Fruit fly (Drosophila melanogaster) whole organism, prepupa: ENCODE data around the gene ninaC.
A peak's percentile ranks its signal among the peaks of the same experiment; 100 is the strongest.

Experiments
- Blimp-1 ChIP-seq: fragments of 200-800 bp; sonication (Bioruptor generic); optimal IDR thresholded peaks from 3 replicates; lab custom pipeline; 2017; ENCODE audit warnings: missing biosample characterization, missing genetic modification characterization, mild to moderate bottlenecking, moderate library complexity, missing genetic modification reagents
- CG10631 ChIP-seq: fragments of 200-800 bp; sonication (Bioruptor generic); optimal IDR thresholded peaks from 2 replicates; lab custom pipeline; 2016; ENCODE audit warnings: missing biosample characterization, missing genetic modification characterization
- CG11762 ChIP-seq: fragments of 200-800 bp; sonication (Bioruptor generic); optimal IDR thresholded peaks from 3 replicates; lab custom pipeline; 2016; ENCODE audit warnings: missing biosample characterization, missing genetic modification characterization; ENCODE audit not compliant: insufficient read depth
- CG11902 ChIP-seq: fragments of 200-800 bp; sonication (Bioruptor generic); optimal IDR thresholded peaks from 3 replicates; lab custom pipeline; 2016; ENCODE audit warnings: missing biosample characterization, missing genetic modification characterization
- CG15336 ChIP-seq: fragments of 200-800 bp; sonication (Bioruptor generic); IDR thresholded peaks from 2 replicates; pipeline ENCODE4 v1.3.6; 2022; ENCODE audit warnings: missing biosample characterization, missing genetic modification characterization
- CG16779 ChIP-seq: fragments of 200-800 bp; sonication (Bioruptor generic); optimal IDR thresholded peaks from 3 replicates; lab custom pipeline; 2017; ENCODE audit warnings: missing biosample characterization, mild to moderate bottlenecking, missing genetic modification characterization
- CG32006 ChIP-seq: fragments of 200-800 bp; sonication (Bioruptor generic); optimal IDR thresholded peaks from 3 replicates; lab custom pipeline; 2017; ENCODE audit warnings: missing biosample characterization, mild to moderate bottlenecking, missing genetic modification characterization
- CG4318 ChIP-seq: fragments of 200-800 bp; sonication (Bioruptor generic); optimal IDR thresholded peaks from 3 replicates; lab custom pipeline; 2017; ENCODE audit warnings: missing biosample characterization, mild to moderate bottlenecking, missing genetic modification characterization
- CG6276 ChIP-seq: fragments of 200-800 bp; sonication (Bioruptor generic); optimal IDR thresholded peaks from 2 replicates; lab custom pipeline; 2017; ENCODE audit warnings: missing biosample characterization, mild to moderate bottlenecking, missing genetic modification characterization
- CG6792 ChIP-seq: fragments of 200-800 bp; sonication (Bioruptor generic); optimal IDR thresholded peaks from 3 replicates; lab custom pipeline; 2016; ENCODE audit warnings: missing biosample characterization, missing genetic modification characterization
- CG6854 ChIP-seq: fragments of 200-800 bp; sonication (Bioruptor generic); optimal IDR thresholded peaks from 2 replicates; lab custom pipeline; 2017; ENCODE audit warnings: missing biosample characterization, mild to moderate bottlenecking, missing genetic modification characterization
- CG7368 ChIP-seq: fragments of 200-800 bp; sonication (Bioruptor generic); optimal IDR thresholded peaks from 3 replicates; lab custom pipeline; 2016; ENCODE audit warnings: missing biosample characterization, missing genetic modification characterization
- CG8119 ChIP-seq: fragments of 200-800 bp; sonication (Bioruptor generic); IDR thresholded peaks from 3 replicates; pipeline ENCODE4 v1.3.6; 2022; ENCODE audit warnings: missing biosample characterization, missing genetic modification characterization
- CG9139 ChIP-seq: fragments of 200-800 bp; sonication (Bioruptor generic); optimal IDR thresholded peaks from 3 replicates; lab custom pipeline; 2017; ENCODE audit warnings: missing biosample characterization, mild to moderate bottlenecking, missing genetic modification characterization
- Eip75B ChIP-seq: fragments of 200-800 bp; sonication (Bioruptor generic); optimal IDR thresholded peaks from 3 replicates; lab custom pipeline; 2016; ENCODE audit warnings: missing biosample characterization, missing genetic modification characterization
- Eip78C ChIP-seq: fragments of 200-800 bp; sonication (Bioruptor generic); peaks from one replicate; lab custom pipeline; 2016; ENCODE audit warnings: missing biosample characterization, missing genetic modification characterization
- Eip93F ChIP-seq: fragments of 200-800 bp; sonication (Bioruptor generic); optimal IDR thresholded peaks from 2 replicates; lab custom pipeline; 2016; ENCODE audit warnings: missing biosample characterization, mild to moderate bottlenecking, missing genetic modification characterization
- Ets96B ChIP-seq: fragments of 200-800 bp; optimal IDR thresholded peaks from 2 replicates; lab custom pipeline; 2019; ENCODE audit warnings: missing biosample characterization, mild to moderate bottlenecking, missing genetic modification characterization, moderate library complexity
- Gug ChIP-seq: fragments of 200-800 bp; sonication (Bioruptor generic); IDR thresholded peaks from 2 replicates; pipeline ENCODE4 v1.3.6; 2022; ENCODE audit warnings: missing biosample characterization, missing genetic modification characterization
- Hr38 ChIP-seq: sonication (Bioruptor generic); optimal IDR thresholded peaks from 2 replicates; lab custom pipeline; 2016; ENCODE audit warnings: missing biosample characterization, missing genetic modification characterization
- Hr39 ChIP-seq: fragments of 200-800 bp; sonication (Bioruptor generic); optimal IDR thresholded peaks from 2 replicates; lab custom pipeline; 2016; ENCODE audit warnings: missing biosample characterization, missing genetic modification characterization
- Hr4 ChIP-seq: fragments of 200-800 bp; sonication (Bioruptor generic); optimal IDR thresholded peaks from 3 replicates; lab custom pipeline; 2016; ENCODE audit warnings: missing biosample characterization, missing genetic modification characterization
- Lpt ChIP-seq: fragments of 200-800 bp; sonication (Bioruptor generic); optimal IDR thresholded peaks from 3 replicates; lab custom pipeline; 2016; ENCODE audit warnings: missing biosample characterization, missing genetic modification characterization
- Met ChIP-seq: fragments of 200-800 bp; sonication (Bioruptor generic); optimal IDR thresholded peaks from 3 replicates; lab custom pipeline; 2016; ENCODE audit warnings: missing biosample characterization, missing genetic modification characterization
- OdsH ChIP-seq: fragments of 200-800 bp; sonication (Bioruptor generic); optimal IDR thresholded peaks from 3 replicates; lab custom pipeline; 2016; ENCODE audit warnings: missing biosample characterization, missing genetic modification characterization
- Sox102F ChIP-seq: fragments of 200-800 bp; sonication (Bioruptor generic); optimal IDR thresholded peaks from 2 replicates; lab custom pipeline; 2016; ENCODE audit warnings: missing biosample characterization, mild to moderate bottlenecking, missing genetic modification characterization
- Sox14 ChIP-seq: fragments of 200-800 bp; sonication (Bioruptor generic); optimal IDR thresholded peaks from 3 replicates; lab custom pipeline; 2016; ENCODE audit warnings: missing biosample characterization, missing genetic modification characterization
- Sox15 ChIP-seq: fragments of 200-800 bp; sonication (Bioruptor generic); optimal IDR thresholded peaks from 3 replicates; lab custom pipeline; 2016; ENCODE audit warnings: missing biosample characterization, missing genetic modification characterization
- achi ChIP-seq: fragments of 200-800 bp; sonication (Bioruptor generic); optimal IDR thresholded peaks from 3 replicates; lab custom pipeline; 2016; ENCODE audit warnings: missing biosample characterization, missing genetic modification characterization
- acj6 ChIP-seq: fragments of 200-800 bp; sonication (Bioruptor generic); optimal IDR thresholded peaks from 3 replicates; lab custom pipeline; 2016; ENCODE audit warnings: missing biosample characterization, missing genetic modification characterization
- dac ChIP-seq: fragments of 200-800 bp; sonication (Bioruptor generic); optimal IDR thresholded peaks from 2 replicates; lab custom pipeline; 2017; ENCODE audit warnings: missing biosample characterization, mild to moderate bottlenecking, missing genetic modification characterization
- dsx ChIP-seq: fragments of 200-800 bp; optimal IDR thresholded peaks from 3 replicates; lab custom pipeline; 2019; ENCODE audit warnings: missing biosample characterization, mild to moderate bottlenecking, missing genetic modification characterization, moderate library complexity; ENCODE audit not compliant: poor library complexity, severe bottlenecking
- esn ChIP-seq: fragments of 200-800 bp; sonication (Bioruptor generic); optimal IDR thresholded peaks from 2 replicates; lab custom pipeline; 2016; ENCODE audit warnings: missing biosample characterization, mild to moderate bottlenecking, missing genetic modification characterization, moderate library complexity
- fd59A ChIP-seq: fragments of 200-800 bp; sonication (Bioruptor generic); optimal IDR thresholded peaks from 2 replicates; lab custom pipeline; 2017; ENCODE audit warnings: missing biosample characterization, mild to moderate bottlenecking, missing genetic modification characterization, missing genetic modification reagents
- fd85E ChIP-seq: fragments of 200-800 bp; sonication (Bioruptor generic); optimal IDR thresholded peaks from 3 replicates; lab custom pipeline; 2016; ENCODE audit warnings: missing biosample characterization, missing genetic modification characterization
- fkh ChIP-seq: fragments of 200-800 bp; sonication (Bioruptor generic); optimal IDR thresholded peaks from 3 replicates; lab custom pipeline; 2017; ENCODE audit warnings: missing biosample characterization, mild to moderate bottlenecking, missing genetic modification characterization, moderate library complexity
- net ChIP-seq: fragments of 200-800 bp; sonication (Bioruptor generic); optimal IDR thresholded peaks from 3 replicates; lab custom pipeline; 2016; ENCODE audit warnings: missing biosample characterization, missing genetic modification characterization
- pdm3 ChIP-seq: fragments of 200-800 bp; sonication (Bioruptor generic); optimal IDR thresholded peaks from 3 replicates; lab custom pipeline; 2016; ENCODE audit warnings: missing biosample characterization, missing genetic modification characterization
- spab ChIP-seq: fragments of 200-800 bp; sonication (Bioruptor generic); optimal IDR thresholded peaks from 2 replicates; lab custom pipeline; 2017; ENCODE audit warnings: missing biosample characterization, mild to moderate bottlenecking, missing genetic modification characterization, missing genetic modification reagents
- svp ChIP-seq: fragments of 200-800 bp; sonication (Bioruptor generic); peaks from one replicate; lab custom pipeline; 2016; ENCODE audit warnings: missing biosample characterization, missing genetic modification characterization
- topi ChIP-seq: fragments of 200-800 bp; sonication (Bioruptor generic); optimal IDR thresholded peaks from 3 replicates; lab custom pipeline; 2016; ENCODE audit warnings: missing biosample characterization, missing genetic modification characterization

Gene ninaC

dm6 chr2L:7396962-7397361 lies 19.5 kb downstream of the ninaC start (continued):
- peak; percentile 74 for TF ChIP-seq Ets96B
- TF ChIP-seq dac (GFP tag; lab: Kevin White, UChicago), result no peak
- no peak for TF ChIP-seq Eip93F (GFP tag; lab: Kevin White, UChicago)
- TF ChIP-seq Blimp-1 (GFP tag; lab: Kevin White, UChicago), result peak; percentile 23
- TF ChIP-seq fd85E (GFP tag; lab: Kevin White, UChicago), result peak; percentile 32
- TF ChIP-seq acj6, result peak; percentile 70
- peak; percentile 87 for TF ChIP-seq Eip78C (GFP tag; lab: Kevin White, UChicago)
- peak; percentile 76 for TF ChIP-seq esn
- TF ChIP-seq Hr39 (GFP tag; lab: Kevin White, UChicago), result peak; percentile 68
- peak; percentile 65 for TF ChIP-seq CG10631 (GFP tag; lab: Kevin White, UChicago)
- peak; percentile 9 for TF ChIP-seq CG6854 (GFP tag; lab: Kevin White, UChicago)
- TF ChIP-seq topi (GFP tag; lab: Kevin White, UChicago), result peak; percentile 66
- TF ChIP-seq achi (GFP tag; lab: Kevin White, UChicago), result peak; percentile 73
- TF ChIP-seq Gug (GFP tag; lab: Robert Waterston, UW), result peak; percentile 74
- no peak for TF ChIP-seq Hr38 (GFP tag; lab: Kevin White, UChicago)
- peak; percentile 75 for TF ChIP-seq OdsH (GFP tag; lab: Kevin White, UChicago)
- peak; percentile 67 for TF ChIP-seq CG11762 (GFP tag; lab: Kevin White, UChicago)
- peak; percentile 61 for TF ChIP-seq dsx
- TF ChIP-seq CG6276 (GFP tag; lab: Kevin White, UChicago), result peak; percentile 52
- peak; percentile 74 for TF ChIP-seq Sox14 (GFP tag; lab: Kevin White, UChicago)
- TF ChIP-seq CG15336 (GFP tag; lab: Robert Waterston, UW), result peak; percentile 52; the same call in 1 of the 2 replicates
- peak; percentile 65 for TF ChIP-seq net
- TF ChIP-seq spab, result peak; percentile 74
- peak; percentile 71 for TF ChIP-seq CG7368 (GFP tag; lab: Kevin White, UChicago)
- peak; percentile 59 for TF ChIP-seq CG6792
- TF ChIP-seq CG8119 (GFP tag; lab: Robert Waterston, UW), result peak; percentile 58; the same call in 2 of the 3 replicates
- TF ChIP-seq CG32006, result peak; percentile 53
- peak; percentile 58 for TF ChIP-seq Sox15 (GFP tag; lab: Kevin White, UChicago)
- TF ChIP-seq fkh (GFP tag; lab: Kevin White, UChicago), result no peak

- no peak for TF ChIP-seq dac (GFP tag; lab: Kevin White, UChicago)
- no peak for TF ChIP-seq Sox102F (GFP tag; lab: Kevin White, UChicago)
- no peak for TF ChIP-seq Met
- TF ChIP-seq pdm3 (GFP tag; lab: Kevin White, UChicago), result no peak
- TF ChIP-seq dsx, result no peak
- TF ChIP-seq Eip75B (GFP tag; lab: Kevin White, UChicago), result no peak
- no peak for TF ChIP-seq svp (GFP tag; lab: Kevin White, UChicago)
- TF ChIP-seq CG9139 (GFP tag; lab: Kevin White, UChicago), result no peak
- TF ChIP-seq Lpt, result no peak
- no peak for TF ChIP-seq Hr4 (GFP tag; lab: Kevin White, UChicago)
- TF ChIP-seq CG10631 (GFP tag; lab: Kevin White, UChicago), result no peak
- TF ChIP-seq fd59A (GFP tag; lab: Kevin White, UChicago), result no peak
- TF ChIP-seq CG4318 (GFP tag; lab: Kevin White, UChicago), result no peak
- no peak for TF ChIP-seq Eip78C (GFP tag; lab: Kevin White, UChicago)
- no peak for TF ChIP-seq CG11902 (GFP tag; lab: Kevin White, UChicago)
- TF ChIP-seq Eip93F (GFP tag; lab: Kevin White, UChicago), result no peak
- TF ChIP-seq CG16779, result no peak
- no peak for TF ChIP-seq topi (GFP tag; lab: Kevin White, UChicago)
- no peak for TF ChIP-seq OdsH (GFP tag; lab: Kevin White, UChicago)
Measured at dm6 chr2L:7397746-7398145, 20.2 kb downstream of the ninaC start.
